Fruit fly (Drosophila melanogaster) Kc167 (cell line): ENCODE results near the gene Blos4.

ENCODE experiments used
- Sin3A ChIP-seq: fragments of >200 bp; optimal IDR thresholded peaks from 2 replicates; lab custom pipeline; 2018; ENCODE audit warnings: missing external identifiers
- h ChIP-seq: fragments of >200 bp; optimal IDR thresholded peaks from 3 replicates; lab custom pipeline; 2018; ENCODE audit warnings: missing external identifiers

- TF ChIP-seq h, result no peak
- TF ChIP-seq Sin3A (lab: Kevin White, UChicago), result no peak
Observed at dm6 chr3L:10829160-10829559, 49.7 kb upstream of the Blos4 start.
